Fruit fly (Drosophila melanogaster): ENCODE data around the gene Pdf.

- TF ChIP-seq CG3065 (GFP tag; optimal IDR thresholded peaks at IDR 0.05) (no peak), Atf6 (GFP tag; IDR thresholded peaks at IDR 0.05) (no peak), CG3163 (GFP tag; optimal IDR thresholded peaks at IDR 0.05) (no peak), pan (optimal IDR thresholded peaks at IDR 0.05) (no peak), pan (GFP tag; optimal IDR thresholded peaks at IDR 0.05 in 1 of 2, IDR thresholded peaks at IDR 0.05 in 1 of 2) (no peak), CG11456 (GFP tag; IDR thresholded peaks at IDR 0.05) (no peak), Bteb2 (GFP tag; optimal IDR thresholded peaks at IDR 0.05) (no peak), Drgx (GFP tag; IDR thresholded peaks at IDR 0.05) (no peak), CG3407 (GFP tag; optimal IDR thresholded peaks at IDR 0.05) (no peak)
These were observed 7.2 kb downstream of the Pdf start, which contains the start of gene Hex-t1 for dm6 chr3R:26448779-26449178.

All from whole organism, embryonic.